Worm (Caenorhabditis elegans): ENCODE data around the gene grl-6.

ce11 chrX:6429552-6429951 is 21.2 kb downstream of the grl-6 start:
- TF ChIP-seq nhr-76 (tag; optimal IDR thresholded peaks at IDR 0.05) = no peak
- no peak for TF ChIP-seq elt-1 (tag; optimal IDR thresholded peaks at IDR 0.05; ENCODE audit: borderline replicate concordance, insufficient read depth)
- no peak for TF ChIP-seq nhr-28 (tag; optimal IDR thresholded peaks at IDR 0.05)

Measured in whole organism, mixed stage, embryonic.